Worm (Caenorhabditis elegans): Measurements from ENCODE around the gene pbs-1.

DNA sequence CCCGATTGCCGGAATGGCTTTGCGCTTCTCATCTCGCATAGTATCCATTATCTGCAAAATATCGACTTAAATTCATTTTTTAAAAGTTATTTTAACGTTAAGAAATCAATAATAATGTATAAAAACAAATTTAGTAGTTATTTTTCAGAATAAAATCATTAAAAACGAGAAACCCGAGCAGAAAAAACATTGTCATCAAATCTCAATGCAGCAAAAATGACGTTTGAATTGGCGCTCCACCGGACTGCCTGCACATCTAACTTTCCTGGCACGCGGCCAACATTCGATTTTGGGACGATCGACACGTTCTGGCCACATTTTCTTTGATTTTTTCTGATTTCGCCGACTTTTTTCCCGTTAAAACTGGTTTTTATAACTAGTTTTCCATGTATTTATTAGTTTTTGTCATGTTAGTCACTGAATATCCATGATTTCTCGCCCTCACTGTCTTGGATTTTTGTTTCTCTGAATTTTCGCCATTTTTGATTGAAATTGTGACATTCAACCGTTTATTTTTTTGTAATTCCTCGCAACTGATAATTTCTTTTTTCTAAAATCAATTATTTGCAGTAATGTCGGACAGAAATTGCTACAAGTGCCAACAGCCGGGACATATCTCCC lies at the start of gene pbs-1, which contains the start of gene K08D12.3:
- TF ChIP-seq klf-2 (GFP tag; conservative IDR thresholded peaks at IDR 0.05) (no peak), ztf-29 (GFP tag; IDR thresholded peaks at IDR 0.05) (no peak), cog-1 (tag; optimal IDR thresholded peaks at IDR 0.05) (no peak), flt-1 (GFP tag; IDR thresholded peaks at IDR 0.05) (no peak), tab-1 (GFP tag; IDR thresholded peaks at IDR 0.05) (no peak), med-1 (GFP tag; optimal IDR thresholded peaks at IDR 0.05; ENCODE audit: insufficient read depth) (no peak)

Data from whole organism, midembryonic.